Worm (Caenorhabditis elegans) whole organism, L2 larva: ENCODE data around the gene F07B10.7.

ENCODE experiments used
- elt-1 ChIP-seq: fragments of 150-350 bp; optimal IDR thresholded peaks from 2 replicates; lab custom pipeline; 2014; ENCODE audit warnings: missing biosample characterization, missing genetic modification characterization
- elt-3 ChIP-seq: sonication (generic microtip); optimal IDR thresholded peaks from 2 replicates; lab custom pipeline; 2017; ENCODE audit warnings: missing biosample characterization, missing genetic modification characterization
- sem-4 ChIP-seq: fragments of 150-350 bp; optimal IDR thresholded peaks from 2 replicates; lab custom pipeline; 2014; ENCODE audit warnings: missing biosample characterization, missing genetic modification reagents, missing genetic modification characterization

DNA sequence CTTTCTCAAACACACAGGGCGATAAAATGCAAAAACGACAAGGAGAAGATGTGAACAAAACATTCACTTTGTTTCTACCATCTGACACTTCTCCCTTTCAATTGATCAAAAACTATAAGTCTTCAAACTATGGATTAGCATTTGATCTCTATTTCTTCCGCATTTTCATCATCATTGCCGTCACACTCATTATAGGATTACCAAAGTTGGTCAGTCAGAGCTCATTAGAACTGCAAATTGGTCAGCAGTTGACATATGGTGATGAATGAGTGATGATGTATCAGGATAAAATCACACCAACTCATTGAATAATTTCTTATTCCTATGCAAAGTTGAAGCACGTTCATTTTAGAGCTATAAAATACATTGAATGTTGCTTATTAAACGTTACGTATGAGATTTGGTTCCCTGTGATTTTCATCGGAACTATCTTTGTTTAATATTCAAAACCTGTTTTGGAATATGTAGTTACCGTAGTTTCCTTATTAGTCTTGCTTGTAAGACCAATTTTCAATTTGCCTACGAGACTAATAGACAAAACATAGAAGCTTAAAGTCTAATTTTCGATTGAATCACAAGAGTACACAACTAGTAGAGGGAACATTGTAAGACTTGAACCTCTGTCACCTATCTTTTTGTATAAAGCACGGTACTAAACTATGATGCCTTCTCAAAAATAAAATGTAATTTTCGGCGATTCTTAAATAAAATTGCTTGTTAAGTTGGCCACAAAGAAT, 50.9 kb downstream of the F07B10.7 start:
- no peak for TF ChIP-seq sem-4 (tag; lab: Kevin White, UChicago)
- no peak for TF ChIP-seq elt-1 (tag; lab: Kevin White, UChicago)
- TF ChIP-seq elt-3, result no peak
